Worm (Caenorhabditis elegans): Measurements from ENCODE around the gene nspg-8.

DNA sequence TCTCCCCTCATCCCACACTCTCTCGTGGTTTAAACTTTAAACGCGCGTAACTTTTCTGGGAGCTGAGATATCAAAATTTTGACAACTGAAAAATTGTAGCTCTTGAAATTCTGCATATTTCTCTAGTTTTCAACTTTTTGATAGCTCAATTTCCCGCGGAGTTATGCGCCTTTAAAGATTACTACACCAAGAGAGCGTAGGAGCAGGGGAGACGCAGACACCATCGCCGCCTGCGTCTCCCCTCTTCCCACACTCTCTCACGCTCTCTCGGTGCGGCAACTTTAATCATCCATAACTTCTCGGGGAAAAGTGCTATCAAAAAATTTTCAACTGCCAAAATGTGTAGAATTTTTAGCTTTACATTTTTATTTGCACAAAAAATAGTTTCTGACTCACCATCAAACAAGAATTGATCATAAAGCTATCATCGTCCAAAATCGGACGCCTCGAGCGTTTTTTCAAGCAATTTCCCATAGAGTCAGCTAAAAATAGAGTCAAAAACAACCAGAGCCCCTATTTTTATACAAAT is 5.7 kb upstream of the nspg-8 start, which contains the start of gene eak-3:
- TF ChIP-seq mxl-1 (tag; optimal IDR thresholded peaks at IDR 0.05) (no peak), T26A5.8 (tag; optimal IDR thresholded peaks at IDR 0.05) (no peak), zim-3 (tag; optimal IDR thresholded peaks at IDR 0.05) (no peak), F49E8.2 (tag; optimal IDR thresholded peaks at IDR 0.05; ENCODE audit: insufficient read depth) (no peak), pha-4 (tag; optimal IDR thresholded peaks at IDR 0.05) (no peak), ama-1 (optimal IDR thresholded peaks at IDR 0.05) (no peak), ama-1 (GFP tag; optimal IDR thresholded peaks at IDR 0.05) (no peak), B0261.1 (tag; optimal IDR thresholded peaks at IDR 0.05) (no peak), dpl-1 (GFP tag; optimal IDR thresholded peaks at IDR 0.05) (no peak)
